Fruit fly (Drosophila melanogaster): ENCODE measurements around the gene Acyp.

Gene Acyp

dm6 chr2L:13892826-13893225 lies 19.1 kb upstream of the Acyp start:
- no peak for TF ChIP-seq Snoo (tag; optimal IDR thresholded peaks at IDR 0.05)
- no peak for TF ChIP-seq D1 (tag; optimal IDR thresholded peaks at IDR 0.05)
- TF ChIP-seq Pif1A (GFP tag; optimal IDR thresholded peaks at IDR 0.05), result no peak
- no peak for TF ChIP-seq CG34367 (tag; optimal IDR thresholded peaks at IDR 0.05)
- no peak for TF ChIP-seq CG17806 (tag; optimal IDR thresholded peaks at IDR 0.05)
- no peak for TF ChIP-seq CG4496 (GFP tag; IDR thresholded peaks at IDR 0.05)
- no peak for TF ChIP-seq CG8159 (tag; optimal IDR thresholded peaks at IDR 0.05)
- TF ChIP-seq EcR (GFP tag; optimal IDR thresholded peaks at IDR 0.05), result no peak
- no peak for TF ChIP-seq CG13204 (GFP tag; optimal IDR thresholded peaks at IDR 0.05)
- no peak for TF ChIP-seq CG15710 (tag; optimal IDR thresholded peaks at IDR 0.05)
- no peak for TF ChIP-seq Ets98B (GFP tag; IDR thresholded peaks at IDR 0.05)
- TF ChIP-seq CG10348 (GFP tag; IDR thresholded peaks at IDR 0.05), result no peak
- no peak for TF ChIP-seq rn (GFP tag; IDR thresholded peaks at IDR 0.05)
- no peak for TF ChIP-seq Pif1B (GFP tag; optimal IDR thresholded peaks at IDR 0.05)
- no peak for TF ChIP-seq CG14655 (GFP tag; optimal IDR thresholded peaks at IDR 0.05)
- no peak for TF ChIP-seq CG9948 (tag; optimal IDR thresholded peaks at IDR 0.05)
- no peak for TF ChIP-seq CG12605 (GFP tag; IDR thresholded peaks at IDR 0.05)
- no peak for TF ChIP-seq CG32121 (GFP tag; IDR thresholded peaks at IDR 0.05)
- no peak for TF ChIP-seq CG8301 (tag; optimal IDR thresholded peaks at IDR 0.05)
- no peak for TF ChIP-seq gl (tag; optimal IDR thresholded peaks at IDR 0.05)

DNA sequence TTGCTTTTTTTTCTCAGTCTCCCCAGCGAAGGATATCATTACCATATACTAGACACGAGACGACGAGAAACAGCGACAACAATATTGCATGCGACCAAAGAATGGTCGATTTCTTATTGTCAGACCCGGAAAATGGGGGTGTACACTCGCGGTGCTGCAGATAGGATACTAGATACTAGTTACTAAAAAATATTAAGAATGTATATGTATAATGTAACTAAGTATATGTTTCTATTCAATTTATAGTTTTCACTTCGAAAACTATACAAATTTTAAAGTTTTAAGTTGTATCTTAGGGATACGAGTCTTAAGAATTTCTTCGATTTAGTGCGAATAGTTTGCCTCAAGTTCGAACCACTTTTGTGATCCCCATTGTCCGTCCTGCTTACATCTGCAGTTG lies 18.4 kb upstream of the Acyp start:
- TF ChIP-seq CG14655 (GFP tag; optimal IDR thresholded peaks at IDR 0.05) (no peak), CG32121 (GFP tag; IDR thresholded peaks at IDR 0.05) (no peak), CG8159 (tag; optimal IDR thresholded peaks at IDR 0.05) (no peak), rn (GFP tag; IDR thresholded peaks at IDR 0.05) (no peak), fd96Ca (GFP tag; IDR thresholded peaks at IDR 0.05) (no peak), CG34367 (tag; optimal IDR thresholded peaks at IDR 0.05) (peak; percentile 29), D1 (tag; optimal IDR thresholded peaks at IDR 0.05) (no peak), EcR (GFP tag; optimal IDR thresholded peaks at IDR 0.05) (no peak), CG8301 (tag; optimal IDR thresholded peaks at IDR 0.05) (no peak), gl (tag; optimal IDR thresholded peaks at IDR 0.05) (no peak), CG4496 (GFP tag; IDR thresholded peaks at IDR 0.05) (peak; percentile 29; the same call in 1 of the 3 replicates), CG13204 (GFP tag; optimal IDR thresholded peaks at IDR 0.05) (peak; percentile 21), CG17806 (tag; optimal IDR thresholded peaks at IDR 0.05) (peak; percentile 68), CG10348 (GFP tag; IDR thresholded peaks at IDR 0.05) (no peak), CG12605 (GFP tag; IDR thresholded peaks at IDR 0.05) (peak; percentile 33; the same call in 1 of the 2 replicates), CG15710 (tag; optimal IDR thresholded peaks at IDR 0.05) (peak; percentile 48), Ets98B (GFP tag; IDR thresholded peaks at IDR 0.05) (no peak; the same call in 1 of the 2 replicates), Pif1A (GFP tag; optimal IDR thresholded peaks at IDR 0.05) (no peak), Snoo (tag; optimal IDR thresholded peaks at IDR 0.05) (no peak), CG9948 (tag; optimal IDR thresholded peaks at IDR 0.05) (peak; percentile 60), Pif1B (GFP tag; optimal IDR thresholded peaks at IDR 0.05) (no peak)

DNA sequence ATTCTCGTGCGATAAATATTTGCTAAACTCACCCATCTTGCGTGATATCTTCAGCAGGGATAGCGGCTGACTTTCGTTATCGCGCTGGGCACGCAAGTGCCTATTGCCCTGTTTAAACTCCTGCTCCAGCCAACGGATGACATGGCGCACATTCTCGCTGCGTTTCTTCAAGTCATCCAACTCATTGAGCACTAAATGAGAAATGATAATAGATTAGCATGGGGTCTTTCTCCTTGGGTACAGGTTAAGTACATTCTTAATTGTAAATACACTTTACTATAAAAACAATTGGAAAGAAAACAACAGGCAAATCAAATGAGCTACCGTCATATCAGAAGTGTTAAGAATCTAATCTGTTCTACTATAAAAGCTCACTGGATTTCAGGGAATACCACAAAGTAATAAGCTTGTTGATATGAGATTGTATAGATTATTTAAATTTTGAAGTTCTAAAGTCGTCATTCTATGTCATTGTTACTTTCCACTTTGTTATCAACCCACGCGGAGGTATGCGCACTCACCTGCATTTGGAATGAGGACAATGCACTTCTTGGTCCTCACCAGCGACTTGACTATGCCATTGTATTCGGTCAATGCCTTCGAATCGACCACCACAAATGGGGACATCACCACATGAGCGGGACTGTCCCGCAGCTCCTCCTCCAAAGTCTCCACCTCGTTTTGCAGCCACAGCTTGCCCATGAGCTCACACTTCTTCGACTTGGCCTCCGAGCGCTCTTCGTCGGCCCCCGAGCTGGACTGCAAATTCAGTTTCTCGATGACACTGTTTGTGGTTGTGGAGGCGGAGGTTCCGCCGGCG lies 11.6 kb upstream of the Acyp start:
- TF ChIP-seq fd96Ca (GFP tag; IDR thresholded peaks at IDR 0.05) (peak; percentile 27; the same call in 1 of the 3 replicates), D1 (tag; optimal IDR thresholded peaks at IDR 0.05) (no peak), CG32121 (GFP tag; IDR thresholded peaks at IDR 0.05) (no peak)

DNA sequence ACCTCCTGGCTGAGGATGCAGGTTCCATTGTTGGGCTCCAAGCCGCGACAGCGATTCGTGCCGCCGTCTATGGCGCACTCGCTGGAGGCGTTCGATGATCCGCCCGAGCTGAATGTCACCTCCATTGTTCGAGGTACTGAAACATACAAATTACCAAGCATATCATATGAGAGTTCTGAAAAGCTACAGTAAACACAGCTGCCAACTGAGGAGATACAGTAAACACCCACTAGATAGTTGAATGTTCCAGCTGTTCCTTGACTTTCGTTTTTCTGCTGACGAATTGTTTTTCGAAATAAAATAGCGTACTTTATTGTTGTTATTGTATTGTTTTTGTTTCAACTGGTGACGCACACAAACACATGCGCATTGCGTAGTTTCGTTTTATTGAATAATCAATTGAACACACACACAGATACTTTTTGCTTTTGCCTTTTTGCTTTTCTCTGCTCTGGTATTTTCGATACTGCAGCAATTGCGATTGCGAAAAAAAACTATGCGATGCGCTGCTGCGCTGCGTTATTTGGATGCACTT lies 8.0 kb upstream of the Acyp start:
- TF ChIP-seq CG13204 (GFP tag; optimal IDR thresholded peaks at IDR 0.05) (no peak), EcR (GFP tag; optimal IDR thresholded peaks at IDR 0.05) (peak; percentile 39), fd96Ca (GFP tag; IDR thresholded peaks at IDR 0.05) (no peak), CG9948 (tag; optimal IDR thresholded peaks at IDR 0.05) (no peak), Pif1B (GFP tag; optimal IDR thresholded peaks at IDR 0.05) (no peak), gl (tag; optimal IDR thresholded peaks at IDR 0.05) (no peak), CG8159 (tag; optimal IDR thresholded peaks at IDR 0.05) (no peak)

DNA sequence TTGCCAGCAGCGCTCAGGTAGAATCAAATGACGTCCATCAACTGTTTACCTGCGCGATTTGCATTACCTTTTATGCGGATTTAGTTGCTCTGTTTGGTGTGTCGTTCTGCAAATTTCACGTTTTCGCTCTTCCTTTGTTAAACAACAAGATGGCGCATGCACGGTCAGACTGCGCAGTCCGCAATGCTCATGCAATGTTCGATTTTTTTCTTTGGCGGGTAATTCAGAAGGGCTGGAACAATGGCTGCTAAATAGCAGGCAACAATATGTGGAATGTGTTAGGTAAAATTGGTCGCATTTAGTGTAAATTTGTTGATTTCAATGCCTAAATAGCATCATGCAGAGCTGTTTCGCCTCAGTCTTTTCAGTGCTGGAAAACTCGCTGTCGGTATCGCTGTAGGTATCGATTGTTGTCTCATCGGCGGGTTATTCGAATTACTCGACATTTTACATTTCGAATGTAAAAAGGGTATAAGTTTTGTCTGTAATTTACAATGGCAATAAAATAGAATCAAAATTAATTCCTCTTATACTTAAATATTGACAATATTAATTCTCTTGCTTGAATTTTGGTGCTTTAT lies 7.5 kb upstream of the Acyp start, which contains the start of gene Smg5:
TSS of gene Smg5 (minus strand) at position 331 of the 581 bp plus-strand sequence.
- TF ChIP-seq CG15710 (tag; optimal IDR thresholded peaks at IDR 0.05), result peak; percentile 80
- TF ChIP-seq CG9948 (tag; optimal IDR thresholded peaks at IDR 0.05), result peak; percentile 41
- peak; percentile 65 for TF ChIP-seq rn (GFP tag; IDR thresholded peaks at IDR 0.05)
- peak; percentile 72 for TF ChIP-seq CG34367 (tag; optimal IDR thresholded peaks at IDR 0.05)
- TF ChIP-seq CG8301 (tag; optimal IDR thresholded peaks at IDR 0.05), result peak; percentile 63
- TF ChIP-seq CG14655 (GFP tag; optimal IDR thresholded peaks at IDR 0.05), result no peak
- no peak for TF ChIP-seq D1 (tag; optimal IDR thresholded peaks at IDR 0.05)
- no peak for TF ChIP-seq Pif1A (GFP tag; optimal IDR thresholded peaks at IDR 0.05)
- peak; percentile 72 for TF ChIP-seq Snoo (tag; optimal IDR thresholded peaks at IDR 0.05)
- no peak for TF ChIP-seq CG8159 (tag; optimal IDR thresholded peaks at IDR 0.05)
- peak; percentile 93 for TF ChIP-seq CG4496 (GFP tag; IDR thresholded peaks at IDR 0.05)
- no peak for TF ChIP-seq gl (tag; optimal IDR thresholded peaks at IDR 0.05)
- TF ChIP-seq EcR (GFP tag; optimal IDR thresholded peaks at IDR 0.05), result no peak
- TF ChIP-seq CG12605 (GFP tag; IDR thresholded peaks at IDR 0.05), result 0 out of 2 replicates have a peak, but pooled peaks have one; percentile 17
- peak; percentile 59 for TF ChIP-seq CG17806 (tag; optimal IDR thresholded peaks at IDR 0.05)
- TF ChIP-seq CG13204 (GFP tag; optimal IDR thresholded peaks at IDR 0.05), result no peak
- peak; percentile 90 for TF ChIP-seq CG32121 (GFP tag; IDR thresholded peaks at IDR 0.05)
- peak; percentile 89 for TF ChIP-seq Ets98B (GFP tag; IDR thresholded peaks at IDR 0.05)
- TF ChIP-seq fd96Ca (GFP tag; IDR thresholded peaks at IDR 0.05), result peak; percentile 98
- TF ChIP-seq CG10348 (GFP tag; IDR thresholded peaks at IDR 0.05), result peak; percentile 55; the same call in 1 of the 2 replicates
